Worm (Caenorhabditis elegans): ENCODE data around the gene acp-2.
A peak's percentile ranks its signal among the peaks of the same experiment; 100 is the strongest.

DNA sequence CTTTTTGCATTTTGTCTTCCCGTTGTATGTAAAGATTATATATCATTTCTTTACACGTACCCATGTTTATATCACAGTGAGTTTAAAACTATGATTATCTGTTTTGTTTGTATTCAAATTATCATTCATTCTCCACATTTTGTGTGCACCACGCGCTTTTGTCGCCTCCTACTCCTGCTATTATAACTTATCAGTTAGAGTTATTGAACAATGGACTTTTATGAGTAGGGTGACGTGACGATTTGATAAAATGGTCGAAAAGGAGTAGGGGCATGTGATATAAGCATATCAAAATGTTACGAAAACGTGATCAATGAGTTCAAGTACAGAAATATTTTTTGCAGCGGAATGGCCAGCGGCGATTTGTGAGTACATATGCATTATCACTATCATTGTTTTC lies 49.0 kb downstream of the acp-2 start:
- TF ChIP-seq ama-1 (optimal IDR thresholded peaks at IDR 0.05), result no peak
- no peak for TF ChIP-seq pha-2 (tag; optimal IDR thresholded peaks at IDR 0.05)
- TF ChIP-seq ets-4 (tag; optimal IDR thresholded peaks at IDR 0.05), result no peak
- TF ChIP-seq pqm-1 (tag; optimal IDR thresholded peaks at IDR 0.05), result peak; percentile 72
- no peak for TF ChIP-seq ceh-19 (GFP tag; optimal IDR thresholded peaks at IDR 0.05)
- no peak for TF ChIP-seq zip-5 (tag; optimal IDR thresholded peaks at IDR 0.05)
- no peak for TF ChIP-seq ceh-14 (tag; optimal IDR thresholded peaks at IDR 0.05)
- no peak for TF ChIP-seq nfya-1 (tag; optimal IDR thresholded peaks at IDR 0.05)
- TF ChIP-seq unc-86 (tag; optimal IDR thresholded peaks at IDR 0.05), result no peak
- TF ChIP-seq dve-1 (tag; optimal IDR thresholded peaks at IDR 0.05), result no peak
- TF ChIP-seq lin-11 (tag; optimal IDR thresholded peaks at IDR 0.05), result no peak

Data from whole organism, late embryonic.